Worm (Caenorhabditis elegans) whole organism, late embryonic: ENCODE data around the gene klo-1.

Experiments
- C08G9.2 ChIP-seq: sonication (generic microtip); optimal IDR thresholded peaks from 2 replicates; lab custom pipeline; 2016; ENCODE audit warnings: mild to moderate bottlenecking, missing genetic modification characterization, moderate library complexity, missing compliant biosample characterization
- C38D4.7 ChIP-seq: fragments of 200-800 bp; sonication (Bioruptor generic); optimal IDR thresholded peaks from 2 replicates; lab custom pipeline; 2018; ENCODE audit warnings: mild to moderate bottlenecking, missing genetic modification characterization, moderate library complexity, missing compliant biosample characterization
- F13H6.1 ChIP-seq: sonication (generic microtip); optimal IDR thresholded peaks from 2 replicates; lab custom pipeline; 2016; ENCODE audit warnings: missing genetic modification characterization, missing compliant biosample characterization
- K02D7.2 ChIP-seq: sonication (generic microtip); optimal IDR thresholded peaks from 2 replicates; lab custom pipeline; 2017; ENCODE audit warnings: mild to moderate bottlenecking, missing genetic modification characterization, missing compliant biosample characterization
- ahr-1 ChIP-seq: sonication (generic microtip); optimal IDR thresholded peaks from 2 replicates; lab custom pipeline; 2016; ENCODE audit warnings: missing genetic modification characterization, missing compliant biosample characterization
- ama-1 ChIP-seq: fragments of 150-350 bp; optimal IDR thresholded peaks from 2 replicates; lab custom pipeline; 2014
- ceh-14 ChIP-seq: sonication (generic microtip); optimal IDR thresholded peaks from 2 replicates; lab custom pipeline; 2016; ENCODE audit warnings: missing genotype, missing genetic modification characterization, missing compliant biosample characterization
- ceh-18 ChIP-seq: sonication (generic microtip); optimal IDR thresholded peaks from 2 replicates; lab custom pipeline; 2016; ENCODE audit warnings: missing genetic modification characterization, missing compliant biosample characterization
- ceh-19 ChIP-seq: fragments of 200-800 bp; sonication (Bioruptor generic); optimal IDR thresholded peaks from 2 replicates; lab custom pipeline; 2018; ENCODE audit warnings: mild to moderate bottlenecking, missing genetic modification characterization, missing compliant biosample characterization
- ceh-24 ChIP-seq: sonication (generic microtip); optimal IDR thresholded peaks from 2 replicates; lab custom pipeline; 2016; ENCODE audit warnings: mild to moderate bottlenecking, missing genetic modification characterization, missing compliant biosample characterization
- ceh-30 ChIP-seq: fragments of 150-350 bp; optimal IDR thresholded peaks from 2 replicates; lab custom pipeline; 2014; ENCODE audit warnings: missing biosample characterization, missing genetic modification characterization
- ceh-48 ChIP-seq: sonication (generic microtip); optimal IDR thresholded peaks from 2 replicates; lab custom pipeline; 2016; ENCODE audit warnings: missing genetic modification characterization, inconsistent platforms, missing compliant biosample characterization
- ceh-9 ChIP-seq: sonication (generic microtip); optimal IDR thresholded peaks from 2 replicates; lab custom pipeline; 2016; ENCODE audit warnings: mild to moderate bottlenecking, missing genetic modification characterization, inconsistent platforms, missing compliant biosample characterization
- dmd-4 ChIP-seq: sonication (generic microtip); optimal IDR thresholded peaks from 2 replicates; lab custom pipeline; 2016; ENCODE audit warnings: borderline replicate concordance, missing genetic modification characterization, missing compliant biosample characterization
- elt-4 ChIP-seq: sonication (generic microtip); optimal IDR thresholded peaks from 2 replicates; lab custom pipeline; 2016; ENCODE audit warnings: missing genetic modification characterization, missing compliant biosample characterization
- eyg-1 ChIP-seq: sonication (generic microtip); optimal IDR thresholded peaks from 2 replicates; lab custom pipeline; 2016; ENCODE audit warnings: missing genotype, missing genetic modification characterization, missing compliant biosample characterization
- fkh-10 ChIP-seq: fragments of 150-350 bp; optimal IDR thresholded peaks from 2 replicates; lab custom pipeline; 2014; ENCODE audit warnings: missing biosample characterization, missing genetic modification reagents, missing genetic modification characterization
- fkh-6 ChIP-seq: sonication (generic microtip); optimal IDR thresholded peaks from 2 replicates; lab custom pipeline; 2016; ENCODE audit warnings: missing genetic modification characterization, missing compliant biosample characterization
- gmeb-2 ChIP-seq: sonication (generic microtip); optimal IDR thresholded peaks from 2 replicates; lab custom pipeline; 2016; ENCODE audit warnings: missing genetic modification characterization, inconsistent platforms, missing compliant biosample characterization
- hlh-13 ChIP-seq: fragments of 200-800 bp; sonication (Bioruptor generic); optimal IDR thresholded peaks from 2 replicates; lab custom pipeline; 2018; ENCODE audit warnings: mild to moderate bottlenecking, missing genetic modification characterization, missing compliant biosample characterization
- hlh-30 ChIP-seq: sonication (generic microtip); optimal IDR thresholded peaks from 2 replicates; lab custom pipeline; 2017; ENCODE audit warnings: antibody characterized with exemption, missing genetic modification characterization, missing compliant biosample characterization; ENCODE audit not compliant: insufficient read depth
- lim-6 ChIP-seq: sonication (generic microtip); optimal IDR thresholded peaks from 2 replicates; lab custom pipeline; 2016; ENCODE audit warnings: missing genetic modification characterization, missing compliant biosample characterization
- lin-11 ChIP-seq: fragments of 200-800 bp; sonication (Bioruptor generic); optimal IDR thresholded peaks from 2 replicates; lab custom pipeline; 2018; ENCODE audit warnings: mild to moderate bottlenecking, missing genetic modification characterization, missing compliant biosample characterization
- madf-2 ChIP-seq: sonication (generic microtip); optimal IDR thresholded peaks from 2 replicates; lab custom pipeline; 2017; ENCODE audit warnings: missing genetic modification characterization, missing compliant biosample characterization
- nfya-1 ChIP-seq: sonication (generic microtip); optimal IDR thresholded peaks from 2 replicates; lab custom pipeline; 2017; ENCODE audit warnings: missing genetic modification characterization, mild to moderate bottlenecking, missing compliant biosample characterization, antibody characterized with exemption, moderate library complexity
- npax-4 ChIP-seq: sonication (generic microtip); optimal IDR thresholded peaks from 2 replicates; lab custom pipeline; 2016; ENCODE audit warnings: missing genetic modification characterization, missing compliant biosample characterization
- odd-2 ChIP-seq: sonication (generic microtip); optimal IDR thresholded peaks from 2 replicates; lab custom pipeline; 2017; ENCODE audit warnings: antibody characterized with exemption, mild to moderate bottlenecking, missing genetic modification characterization, missing compliant biosample characterization
- pax-1 ChIP-seq: fragments of 150-350 bp; optimal IDR thresholded peaks from 2 replicates; lab custom pipeline; 2014; ENCODE audit warnings: missing biosample characterization, missing genetic modification characterization
- pha-2 ChIP-seq: sonication (generic microtip); optimal IDR thresholded peaks from 2 replicates; lab custom pipeline; 2017; ENCODE audit warnings: mild to moderate bottlenecking, missing genetic modification characterization, missing compliant biosample characterization
- pqm-1 ChIP-seq: sonication (generic microtip); optimal IDR thresholded peaks from 2 replicates; lab custom pipeline; 2016; ENCODE audit warnings: missing genetic modification characterization, missing compliant biosample characterization
- rnt-1 ChIP-seq: sonication (generic microtip); optimal IDR thresholded peaks from 2 replicates; lab custom pipeline; 2016; ENCODE audit warnings: missing genetic modification characterization, missing compliant biosample characterization
- sdc-2 ChIP-seq: sonication (generic microtip); optimal IDR thresholded peaks from 2 replicates; lab custom pipeline; 2016; ENCODE audit warnings: missing genotype, missing genetic modification characterization, missing compliant biosample characterization
- sox-2 ChIP-seq: fragments of 200-800 bp; sonication (Bioruptor generic); IDR thresholded peaks from 2 replicates; pipeline ENCODE4 v1.3.6; 2022; ENCODE audit warnings: missing genetic modification reagents, missing genetic modification characterization, missing compliant biosample characterization
- tbx-2 ChIP-seq: sonication (generic microtip); optimal IDR thresholded peaks from 2 replicates; lab custom pipeline; 2016; ENCODE audit warnings: missing genetic modification characterization, missing compliant biosample characterization
- tbx-7 ChIP-seq: sonication (generic microtip); optimal IDR thresholded peaks from 2 replicates; lab custom pipeline; 2016; ENCODE audit warnings: missing genotype, missing genetic modification characterization, missing compliant biosample characterization
- unc-3 ChIP-seq, 2 experiments: fragments of 200-800 bp in 1 of 2; sonication (Bioruptor generic) in 1 of 2; sonication (generic microtip) in 1 of 2; conservative IDR thresholded peaks in 1 of 2; optimal IDR thresholded peaks in 1 of 2; 2 replicates each; pipeline versions ENCODE4 v1.3.6 to Lab custom; 2016 to 2022; ENCODE audit warnings: missing compliant biosample characterization in 2 of 2, missing genetic modification characterization in 2 of 2, missing genetic modification reagents in 1 of 2
- unc-42 ChIP-seq: sonication (generic microtip); optimal IDR thresholded peaks from 2 replicates; lab custom pipeline; 2016; ENCODE audit warnings: missing genotype, missing genetic modification characterization, missing compliant biosample characterization
- unc-55 ChIP-seq: sonication (generic microtip); optimal IDR thresholded peaks from 2 replicates; lab custom pipeline; 2017; ENCODE audit warnings: missing biosample characterization, missing genetic modification reagents, missing genetic modification characterization
- zip-5 ChIP-seq: sonication (generic microtip); optimal IDR thresholded peaks from 2 replicates; lab custom pipeline; 2016; ENCODE audit warnings: missing genetic modification characterization, missing compliant biosample characterization

Gene klo-1

ce11 chrIV:7783801-7784411 lies 35.9 kb upstream of the klo-1 start, which contains the start of gene tag-321:
TSS of gene tag-321 (minus strand) at chrIV:7783851.
- no peak for TF ChIP-seq ceh-48 (tag; lab: Kevin White, UChicago)
- no peak for TF ChIP-seq ceh-24 (tag; lab: Kevin White, UChicago)
- no peak for TF ChIP-seq lin-11 (tag; lab: Kevin White, UChicago)
- no peak for TF ChIP-seq F13H6.1
- no peak for TF ChIP-seq C38D4.7 (GFP tag; lab: Kevin White, UChicago)
- TF ChIP-seq tbx-2 = no peak
- no peak for TF ChIP-seq odd-2

ce11 chrIV:7782292-7782691 lies 34.3 kb upstream of the klo-1 start, which contains the start of gene sec-10:
TSS of gene sec-10 (minus strand) at chrIV:7782499.
- no peak for TF ChIP-seq pqm-1 (tag; lab: Kevin White, UChicago)
- TF ChIP-seq ceh-14 (tag; lab: Kevin White, UChicago) = no peak
- TF ChIP-seq tbx-7 (tag; lab: Kevin White, UChicago) = no peak
- TF ChIP-seq pax-1 (tag; lab: Kevin White, UChicago) = no peak
- TF ChIP-seq ceh-18 (tag; lab: Kevin White, UChicago) = no peak
- no peak for TF ChIP-seq ama-1 (lab: Kevin White, UChicago)
- TF ChIP-seq gmeb-2 (tag; lab: Kevin White, UChicago) = no peak
- no peak for TF ChIP-seq lim-6

- TF ChIP-seq unc-42 (tag; lab: Kevin White, UChicago) (no peak), ceh-19 (GFP tag; lab: Kevin White, UChicago) (no peak), C08G9.2 (tag; lab: Kevin White, UChicago) (no peak), sdc-2 (tag; lab: Kevin White, UChicago) (no peak), madf-2 (tag; lab: Kevin White, UChicago) (no peak), zip-5 (tag; lab: Kevin White, UChicago) (no peak), odd-2 (no peak), unc-55 (GFP tag; lab: Kevin White, UChicago) (no peak), ceh-18 (tag; lab: Kevin White, UChicago) (no peak), pha-2 (tag; lab: Kevin White, UChicago) (no peak), dmd-4 (tag; lab: Kevin White, UChicago) (no peak), C38D4.7 (GFP tag; lab: Kevin White, UChicago) (no peak), elt-4 (no peak), F13H6.1 (no peak), tbx-2 (no peak), fkh-10 (GFP tag; lab: Kevin White, UChicago) (no peak), unc-3 (GFP tag; conservative IDR thresholded peaks at IDR 0.05; lab: Robert Waterston, UW) (no peak), unc-3 (tag; optimal IDR thresholded peaks at IDR 0.05; lab: Kevin White, UChicago) (no peak)
Measured at ce11 chrIV:7778865-7779264, 30.8 kb upstream of the klo-1 start, which contains the start of gene rpap-3. TSS of gene rpap-3 (minus strand) at chrIV:7778965.

ce11 chrIV:7775725-7776124 lies 27.7 kb upstream of the klo-1 start, which contains the start of gene swd-2.1:
TSS of gene swd-2.1 (plus strand) at chrIV:7776025.
- TF ChIP-seq sdc-2 (tag; lab: Kevin White, UChicago) = no peak
- no peak for TF ChIP-seq rnt-1
- TF ChIP-seq unc-42 (tag; lab: Kevin White, UChicago) = no peak
- no peak for TF ChIP-seq sox-2 (GFP tag; lab: Robert Waterston, UW)
- no peak for TF ChIP-seq hlh-13 (GFP tag; lab: Kevin White, UChicago)
- TF ChIP-seq K02D7.2 (tag; lab: Kevin White, UChicago) = no peak
- no peak for TF ChIP-seq unc-3 (GFP tag; conservative IDR thresholded peaks at IDR 0.05; lab: Robert Waterston, UW)
- no peak for TF ChIP-seq unc-3 (tag; optimal IDR thresholded peaks at IDR 0.05; lab: Kevin White, UChicago)
- no peak for TF ChIP-seq gmeb-2 (tag; lab: Kevin White, UChicago)
- no peak for TF ChIP-seq ceh-9 (tag; lab: Kevin White, UChicago)
- no peak for TF ChIP-seq ceh-14 (tag; lab: Kevin White, UChicago)
- TF ChIP-seq nfya-1 (tag; lab: Kevin White, UChicago) = no peak
- TF ChIP-seq ahr-1 (tag; lab: Kevin White, UChicago) = no peak
- TF ChIP-seq C08G9.2 (tag; lab: Kevin White, UChicago) = no peak
- no peak for TF ChIP-seq npax-4 (tag; lab: Kevin White, UChicago)
- no peak for TF ChIP-seq ceh-30 (tag; lab: Kevin White, UChicago)
- TF ChIP-seq ama-1 (lab: Kevin White, UChicago) = no peak
- no peak for TF ChIP-seq odd-2
- no peak for TF ChIP-seq hlh-30 (tag; lab: Kevin White, UChicago)
- TF ChIP-seq eyg-1 = no peak
- no peak for TF ChIP-seq fkh-6 (tag; lab: Kevin White, UChicago)
